Fruit fly (Drosophila melanogaster) whole organism, embryonic: ENCODE data around the gene ddbt.

ENCODE experiments used
- Awh ChIP-seq: fragments of 200-800 bp; sonication (Bioruptor generic); IDR thresholded peaks from 2 replicates; pipeline ENCODE4, ENCODE4 v1.3.6; 2022; ENCODE audit warnings: missing biosample characterization, missing genetic modification characterization
- C15 ChIP-seq: fragments of 200-800 bp; sonication (Bioruptor generic); IDR thresholded peaks from 3 replicates; pipeline ENCODE4 v1.3.6; 2022; ENCODE audit warnings: missing biosample characterization, missing genetic modification characterization
- CG10147 ChIP-seq: fragments of 200-800 bp; sonication (Bioruptor generic); optimal IDR thresholded peaks from 2 replicates; lab custom pipeline; 2019; ENCODE audit warnings: missing biosample characterization, mild to moderate bottlenecking, missing genetic modification characterization, moderate library complexity
- CG10654 ChIP-seq: fragments of 200-800 bp; sonication (Bioruptor generic); optimal IDR thresholded peaks from 2 replicates; lab custom pipeline; 2016; ENCODE audit warnings: missing biosample characterization, missing genetic modification characterization
- CG11456 ChIP-seq: fragments of 200-800 bp; sonication (Bioruptor generic); IDR thresholded peaks from 3 replicates; pipeline ENCODE4 v1.3.6; 2022; ENCODE audit warnings: missing biosample characterization, missing genetic modification characterization
- CG11504 ChIP-seq: fragments of 200-800 bp; sonication (Bioruptor generic); optimal IDR thresholded peaks from 3 replicates; lab custom pipeline; 2019; ENCODE audit warnings: missing biosample characterization, mild to moderate bottlenecking, missing genetic modification characterization, moderate library complexity
- CG16813 ChIP-seq: fragments of 200-800 bp; sonication (Bioruptor generic); IDR thresholded peaks from 3 replicates; pipeline ENCODE4 v1.3.6; 2022; ENCODE audit warnings: missing biosample characterization, missing genetic modification characterization; ENCODE audit not compliant: partially characterized antibody
- CG17359 ChIP-seq: fragments of 200-800 bp; sonication (Bioruptor generic); optimal IDR thresholded peaks from 3 replicates; lab custom pipeline; 2018; ENCODE audit warnings: missing biosample characterization, mild to moderate bottlenecking, missing genetic modification characterization, moderate library complexity
- CG1792 ChIP-seq: fragments of 200-800 bp; sonication (Bioruptor generic); optimal IDR thresholded peaks from 2 replicates; lab custom pipeline; 2016; ENCODE audit warnings: missing biosample characterization, missing genetic modification characterization
- CG18599 ChIP-seq: fragments of 200-800 bp; sonication (Bioruptor generic); optimal IDR thresholded peaks from 3 replicates; lab custom pipeline; 2017; ENCODE audit warnings: missing biosample characterization, missing genetic modification characterization, mild to moderate bottlenecking, moderate library complexity, missing genetic modification reagents
- CG4360 ChIP-seq: fragments of 200-800 bp; sonication (Bioruptor generic); IDR thresholded peaks from 2 replicates; pipeline ENCODE4 v1.3.6; 2022; ENCODE audit warnings: missing biosample characterization, missing genetic modification characterization
- CG4730 ChIP-seq: fragments of 200-800 bp; sonication (Bioruptor generic); IDR thresholded peaks from 2 replicates; pipeline ENCODE4 v1.3.6; 2022; ENCODE audit warnings: missing biosample characterization, missing genetic modification characterization
- CG4820 ChIP-seq: fragments of 200-800 bp; sonication (Bioruptor generic); optimal IDR thresholded peaks from 3 replicates; lab custom pipeline; 2016; ENCODE audit warnings: missing biosample characterization, missing genetic modification characterization
- CG6689 ChIP-seq: fragments of 200-800 bp; sonication (Bioruptor generic); IDR thresholded peaks from 2 replicates; pipeline ENCODE4 v1.3.6; 2022; ENCODE audit warnings: missing biosample characterization, missing genetic modification characterization
- CG7745 ChIP-seq: fragments of 200-800 bp; sonication (Bioruptor generic); optimal IDR thresholded peaks from 2 replicates; lab custom pipeline; 2018; ENCODE audit warnings: missing biosample characterization, mild to moderate bottlenecking, missing genetic modification characterization, moderate library complexity
- Dip2 ChIP-seq: fragments of 200-800 bp; sonication (Bioruptor generic); IDR thresholded peaks from 2 replicates; pipeline ENCODE4 v1.3.6; 2022; ENCODE audit warnings: missing biosample characterization, missing genetic modification characterization
- Doc2 ChIP-seq: fragments of 200-800 bp; sonication (Bioruptor generic); IDR thresholded peaks from 2 replicates; pipeline ENCODE4 v1.3.6; 2022; ENCODE audit warnings: missing biosample characterization, missing genetic modification characterization
- Elba2 ChIP-seq: fragments of 200-800 bp; sonication (Bioruptor generic); optimal IDR thresholded peaks from 3 replicates; lab custom pipeline; 2016; ENCODE audit warnings: missing biosample characterization, missing genetic modification characterization
- H2.0 ChIP-seq: fragments of 200-800 bp; sonication (Bioruptor generic); IDR thresholded peaks from 2 replicates; pipeline ENCODE4 v1.3.6; 2022; ENCODE audit warnings: missing biosample characterization, missing genetic modification characterization
- HLHmδ ChIP-seq: fragments of 200-800 bp; sonication (Bioruptor generic); optimal IDR thresholded peaks from 2 replicates; lab custom pipeline; 2018; ENCODE audit warnings: missing biosample characterization, mild to moderate bottlenecking, missing genetic modification characterization, moderate library complexity
- NFAT ChIP-seq: fragments of 200-800 bp; sonication (Bioruptor generic); IDR thresholded peaks from 2 replicates; pipeline ENCODE4 v1.3.6; 2022; ENCODE audit warnings: missing biosample characterization, missing genetic modification characterization
- Nf-YA ChIP-seq: fragments of 200-800 bp; sonication (Bioruptor generic); IDR thresholded peaks from 2 replicates; pipeline ENCODE4 v1.3.6; 2022; ENCODE audit warnings: missing biosample characterization, missing genetic modification characterization
- Sin3A ChIP-seq: fragments of >200 bp; optimal IDR thresholded peaks from 2 replicates; lab custom pipeline; 2018
- Sox102F ChIP-seq: fragments of 200-800 bp; sonication (Bioruptor generic); optimal IDR thresholded peaks from 2 replicates; lab custom pipeline; 2018; ENCODE audit warnings: missing biosample characterization, mild to moderate bottlenecking, missing genetic modification characterization, moderate library complexity
- Tbp ChIP-seq: fragments of >200 bp; optimal IDR thresholded peaks from 2 replicates; lab custom pipeline; 2018; ENCODE audit warnings: missing biosample characterization, missing genetic modification characterization
- Trl ChIP-seq, 3 experiments: fragments of >200 bp in 2 of 3; fragments of 200-800 bp in 1 of 3; sonication (Bioruptor generic) in 1 of 3; optimal IDR thresholded peaks; 2 replicates in 1 of 3; 3 replicates in 2 of 3; lab custom pipeline; 2016 to 2017; ENCODE audit warnings: missing biosample characterization in 1 of 3, missing genetic modification characterization in 1 of 3
- Xbp1 ChIP-seq: fragments of 200-800 bp; sonication (Bioruptor generic); optimal IDR thresholded peaks from 3 replicates; lab custom pipeline; 2016; ENCODE audit warnings: missing biosample characterization, mild to moderate bottlenecking, missing genetic modification characterization
- az2 ChIP-seq: fragments of 200-800 bp; sonication (Bioruptor generic); optimal IDR thresholded peaks from 3 replicates; lab custom pipeline; 2016; ENCODE audit warnings: missing biosample characterization, missing genetic modification characterization
- bab2 ChIP-seq: fragments of 200-800 bp; sonication (Bioruptor generic); optimal IDR thresholded peaks from 2 replicates; lab custom pipeline; 2016; ENCODE audit warnings: missing biosample characterization, missing genetic modification characterization
- caup ChIP-seq: fragments of 200-800 bp; sonication (Bioruptor generic); optimal IDR thresholded peaks from 3 replicates; lab custom pipeline; 2017; ENCODE audit warnings: missing biosample characterization, mild to moderate bottlenecking, missing genetic modification characterization, moderate library complexity; ENCODE audit not compliant: severe bottlenecking
- corto ChIP-seq: fragments of 200-800 bp; sonication (Bioruptor generic); optimal IDR thresholded peaks from 2 replicates; lab custom pipeline; 2016; ENCODE audit warnings: missing biosample characterization, mild to moderate bottlenecking, missing genetic modification characterization, moderate library complexity
- da ChIP-seq: fragments of 200-800 bp; sonication (Bioruptor generic); optimal IDR thresholded peaks from 2 replicates; lab custom pipeline; 2016; ENCODE audit warnings: missing biosample characterization, missing genetic modification characterization
- fru ChIP-seq: fragments of >200 bp; optimal IDR thresholded peaks from 2 replicates; lab custom pipeline; 2017
- gcm2 ChIP-seq: fragments of 200-800 bp; sonication (Bioruptor generic); optimal IDR thresholded peaks from 2 replicates; lab custom pipeline; 2016; ENCODE audit warnings: missing biosample characterization, missing genetic modification characterization
- gem ChIP-seq: fragments of 200-800 bp; sonication (Bioruptor generic); optimal IDR thresholded peaks from 2 replicates; lab custom pipeline; 2019; ENCODE audit warnings: missing biosample characterization, mild to moderate bottlenecking, missing genetic modification characterization, moderate library complexity
- grn ChIP-seq: fragments of 200-800 bp; sonication (Bioruptor generic); optimal IDR thresholded peaks from 3 replicates; lab custom pipeline; 2017; ENCODE audit warnings: missing biosample characterization, missing genetic modification characterization
- inv ChIP-seq: fragments of 200-800 bp; sonication (Bioruptor generic); IDR thresholded peaks from 2 replicates; pipeline ENCODE4 v1.3.6; 2022; ENCODE audit warnings: missing biosample characterization, missing genetic modification characterization; ENCODE audit not compliant: partially characterized antibody
- jigr1 ChIP-seq: fragments of 200-800 bp; sonication (Bioruptor generic); IDR thresholded peaks from 3 replicates; pipeline ENCODE4 v1.3.6; 2022; ENCODE audit warnings: missing biosample characterization, missing genetic modification characterization
- lilli ChIP-seq: fragments of 200-800 bp; sonication (Bioruptor generic); optimal IDR thresholded peaks from 3 replicates; lab custom pipeline; 2016; ENCODE audit warnings: missing biosample characterization, missing genetic modification characterization
- maf-S ChIP-seq: fragments of 200-800 bp; sonication (Bioruptor generic); optimal IDR thresholded peaks from 2 replicates; lab custom pipeline; 2016; ENCODE audit warnings: missing biosample characterization, missing genetic modification characterization
- oc ChIP-seq: fragments of 200-800 bp; sonication (Bioruptor generic); optimal IDR thresholded peaks from 2 replicates; lab custom pipeline; 2018; ENCODE audit warnings: missing biosample characterization, mild to moderate bottlenecking, missing genetic modification characterization, moderate library complexity
- org-1 ChIP-seq: fragments of 200-800 bp; sonication (Bioruptor generic); optimal IDR thresholded peaks from 2 replicates; lab custom pipeline; 2017; ENCODE audit warnings: missing biosample characterization, missing genetic modification characterization
- pros ChIP-seq: fragments of 200-800 bp; sonication (Bioruptor generic); optimal IDR thresholded peaks from 3 replicates; lab custom pipeline; 2019; ENCODE audit warnings: missing biosample characterization, mild to moderate bottlenecking, missing genetic modification characterization, moderate library complexity
- ranshi ChIP-seq: fragments of 200-800 bp; sonication (Bioruptor generic); IDR thresholded peaks from 2 replicates; pipeline ENCODE4 v1.3.6; 2022; ENCODE audit warnings: missing biosample characterization, missing genetic modification characterization
- schlank ChIP-seq: fragments of 200-800 bp; sonication (Bioruptor generic); optimal IDR thresholded peaks from 2 replicates; lab custom pipeline; 2018; ENCODE audit warnings: missing biosample characterization, mild to moderate bottlenecking, missing genetic modification characterization
- scrt ChIP-seq: fragments of 200-800 bp; sonication (Bioruptor generic); optimal IDR thresholded peaks from 2 replicates; lab custom pipeline; 2018; ENCODE audit warnings: missing biosample characterization, mild to moderate bottlenecking, missing genetic modification characterization, moderate library complexity
- sima ChIP-seq: fragments of 200-800 bp; sonication (Bioruptor generic); optimal IDR thresholded peaks from 2 replicates; lab custom pipeline; 2016; ENCODE audit warnings: missing biosample characterization, missing genetic modification characterization
- tin ChIP-seq: fragments of 200-800 bp; sonication (Bioruptor generic); optimal IDR thresholded peaks from 3 replicates; lab custom pipeline; 2016; ENCODE audit warnings: missing biosample characterization, missing genetic modification characterization
- tna ChIP-seq: fragments of 200-800 bp; sonication (Bioruptor generic); IDR thresholded peaks from 2 replicates; pipeline ENCODE4 v1.3.6; 2022; ENCODE audit warnings: missing biosample characterization, missing genetic modification characterization; ENCODE audit not compliant: partially characterized antibody
- zen2 ChIP-seq: fragments of 200-800 bp; sonication (Bioruptor generic); IDR thresholded peaks from 3 replicates; pipeline ENCODE4 v1.3.6; 2022; ENCODE audit warnings: missing biosample characterization, missing genetic modification characterization; ENCODE audit not compliant: partially characterized antibody
- zfh1 ChIP-seq: fragments of 200-800 bp; sonication (Bioruptor generic); IDR thresholded peaks from 3 replicates; pipeline ENCODE4 v1.3.6; 2022; ENCODE audit warnings: missing biosample characterization, missing genetic modification characterization
- zfh2 ChIP-seq: fragments of 200-800 bp; sonication (Bioruptor generic); optimal IDR thresholded peaks from 2 replicates; lab custom pipeline; 2016; ENCODE audit warnings: missing biosample characterization, missing genetic modification characterization

ddbt gene

DNA sequence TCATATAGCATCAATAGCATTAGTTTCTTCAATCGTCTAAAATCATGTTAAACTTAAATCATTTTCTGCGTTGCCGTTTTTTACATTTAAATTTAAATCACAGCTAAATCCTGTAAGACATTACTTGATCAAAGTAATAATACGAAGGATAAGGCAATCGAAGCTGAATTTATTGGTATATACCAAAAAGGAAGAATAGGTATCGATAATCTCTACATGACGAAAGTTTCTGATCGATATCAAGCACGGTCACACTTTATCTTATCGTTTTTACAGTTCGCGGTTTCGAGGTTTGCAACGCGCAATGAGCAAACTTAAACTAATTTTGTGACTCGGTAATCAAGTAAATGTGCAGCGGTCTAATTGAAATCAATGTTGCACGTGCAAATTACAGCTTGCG, 10.9 kb downstream of the ddbt start, which contains the start of the genes Atac3 and Ptpmeg (continued):
- TF ChIP-seq CG16813 (GFP tag; lab: Robert Waterston, UW) (peak; percentile 50; the same call in 2 of the 3 replicates), caup (no peak), tna (GFP tag; lab: Robert Waterston, UW) (no peak), CG17359 (tag; lab: Kevin White, UChicago) (no peak), CG10654 (no peak), CG10147 (no peak), zfh1 (GFP tag; lab: Robert Waterston, UW) (no peak), HLHmδ (GFP tag; lab: Kevin White, UChicago) (no peak), tin (GFP tag; lab: Kevin White, UChicago) (no peak), az2 (GFP tag; lab: Kevin White, UChicago) (no peak), Dip2 (no peak), Xbp1 (GFP tag; lab: Kevin White, UChicago) (no peak), maf-S (no peak), da (GFP tag; lab: Kevin White, UChicago) (no peak), oc (tag; lab: Kevin White, UChicago) (no peak), org-1 (no peak), ranshi (GFP tag; lab: Robert Waterston, UW) (no peak), schlank (no peak), bab2 (GFP tag; lab: Kevin White, UChicago) (no peak), Sin3A (no peak), sima (GFP tag; lab: Kevin White, UChicago) (no peak), Sox102F (GFP tag; lab: Kevin White, UChicago) (no peak), Doc2 (GFP tag; lab: Robert Waterston, UW) (no peak), Trl (optimal IDR thresholded peaks at IDR 0.05; lab: Kevin White, UChicago) (no peak), Trl (GFP tag; optimal IDR thresholded peaks at IDR 0.05; lab: Kevin White, UChicago) (no peak), fru (lab: Kevin White, UChicago) (no peak), CG7745 (tag; lab: Kevin White, UChicago) (no peak), grn (GFP tag; lab: Kevin White, UChicago) (peak; percentile 33), CG11504 (tag; lab: Kevin White, UChicago) (no peak), lilli (GFP tag; lab: Kevin White, UChicago) (no peak), corto (GFP tag; lab: Kevin White, UChicago) (no peak), inv (GFP tag; lab: Robert Waterston, UW) (0 out of 2 replicates have a peak, but pooled peaks have one; percentile 20), pros (GFP tag; lab: Kevin White, UChicago) (no peak), gcm2 (GFP tag; lab: Kevin White, UChicago) (no peak), H2.0 (GFP tag; lab: Robert Waterston, UW) (no peak), CG6689 (GFP tag; lab: Robert Waterston, UW) (no peak), zen2 (GFP tag; lab: Robert Waterston, UW) (no peak; the same call in 2 of the 3 replicates), CG4730 (GFP tag; lab: Robert Waterston, UW) (no peak), C15 (GFP tag; lab: Robert Waterston, UW) (no peak), zfh2 (no peak), Nf-YA (no peak), NFAT (GFP tag; lab: Robert Waterston, UW) (no peak), Awh (GFP tag; lab: Robert Waterston, UW) (no peak), CG4820 (GFP tag; lab: Kevin White, UChicago) (no peak), jigr1 (GFP tag; lab: Robert Waterston, UW) (no peak), Tbp (no peak), CG11456 (no peak), gem (no peak), CG1792 (GFP tag; lab: Kevin White, UChicago) (no peak), Elba2 (no peak), scrt (GFP tag; lab: Kevin White, UChicago) (no peak), CG4360 (GFP tag; lab: Robert Waterston, UW) (no peak), CG18599 (GFP tag; lab: Kevin White, UChicago) (no peak)
